Worm (Caenorhabditis elegans) whole organism, L2 larva: ENCODE results near the gene R05G9.3.

ENCODE experiments used
- C34F6.9 ChIP-seq: fragments of 150-350 bp; optimal IDR thresholded peaks from 2 replicates; lab custom pipeline; 2014; ENCODE audit warnings: missing biosample characterization, missing genetic modification characterization
- F13H6.1 ChIP-seq: sonication (generic microtip); optimal IDR thresholded peaks from 2 replicates; lab custom pipeline; 2016; ENCODE audit warnings: missing genetic modification characterization, missing compliant biosample characterization
- R02D3.7 ChIP-seq: fragments of 150-350 bp; optimal IDR thresholded peaks from 2 replicates; lab custom pipeline; 2014; ENCODE audit warnings: missing biosample characterization, missing genetic modification characterization
- Y55F3AM.14 ChIP-seq: fragments of 200-800 bp; sonication (Bioruptor generic); optimal IDR thresholded peaks from 2 replicates; lab custom pipeline; 2018; ENCODE audit warnings: mild to moderate bottlenecking, missing genetic modification characterization, missing compliant biosample characterization
- ZK546.5 ChIP-seq: sonication (generic microtip); optimal IDR thresholded peaks from 2 replicates; lab custom pipeline; 2017; ENCODE audit warnings: missing biosample characterization, missing genetic modification characterization
- alr-1 ChIP-seq: fragments of 150-350 bp; optimal IDR thresholded peaks from 2 replicates; lab custom pipeline; 2014; ENCODE audit warnings: missing biosample characterization, missing genetic modification characterization
- aly-2 ChIP-seq: fragments of 150-350 bp; optimal IDR thresholded peaks from 2 replicates; lab custom pipeline; 2014; ENCODE audit warnings: missing biosample characterization, missing genetic modification characterization
- ama-1 ChIP-seq: fragments of 150-350 bp; optimal IDR thresholded peaks from 2 replicates; lab custom pipeline; 2018; ENCODE audit warnings: inconsistent platforms
- blmp-1 ChIP-seq: sonication (generic microtip); optimal IDR thresholded peaks from 2 replicates; lab custom pipeline; 2017; ENCODE audit warnings: missing genetic modification characterization, mild to moderate bottlenecking, missing compliant biosample characterization, antibody characterized with exemption, moderate library complexity; ENCODE audit not compliant: insufficient read depth
- ceh-16 ChIP-seq: fragments of 150-350 bp; optimal IDR thresholded peaks from 2 replicates; lab custom pipeline; 2014; ENCODE audit warnings: missing biosample characterization, missing genetic modification characterization
- ceh-82 ChIP-seq: fragments of 150-350 bp; optimal IDR thresholded peaks from 2 replicates; lab custom pipeline; 2014; ENCODE audit warnings: missing biosample characterization, missing genetic modification characterization
- crh-2 ChIP-seq: sonication (generic microtip); optimal IDR thresholded peaks from 2 replicates; lab custom pipeline; 2017; ENCODE audit warnings: missing biosample characterization, missing genetic modification characterization
- dmd-4 ChIP-seq: sonication (generic microtip); optimal IDR thresholded peaks from 2 replicates; lab custom pipeline; 2017; ENCODE audit warnings: missing biosample characterization, missing genetic modification characterization
- egl-27 ChIP-seq: sonication (generic microtip); optimal IDR thresholded peaks from 3 replicates; lab custom pipeline; 2017; ENCODE audit warnings: missing biosample characterization, missing genetic modification reagents, missing genetic modification characterization
- elt-1 ChIP-seq: fragments of 150-350 bp; optimal IDR thresholded peaks from 2 replicates; lab custom pipeline; 2014; ENCODE audit warnings: missing biosample characterization, missing genetic modification characterization
- elt-3 ChIP-seq: sonication (generic microtip); optimal IDR thresholded peaks from 2 replicates; lab custom pipeline; 2017; ENCODE audit warnings: missing biosample characterization, missing genetic modification characterization
- fos-1 ChIP-seq: fragments of 150-350 bp; optimal IDR thresholded peaks from 2 replicates; lab custom pipeline; 2014; ENCODE audit warnings: missing biosample characterization, missing genetic modification characterization
- gmeb-1 ChIP-seq: fragments of 150-350 bp; optimal IDR thresholded peaks from 2 replicates; lab custom pipeline; 2014; ENCODE audit warnings: missing biosample characterization, missing genetic modification characterization
- lin-11 ChIP-seq: fragments of 150-350 bp; sonication (generic microtip); optimal IDR thresholded peaks from 2 replicates; lab custom pipeline; 2014; ENCODE audit warnings: missing biosample characterization, missing genetic modification characterization, inconsistent platforms, mixed read lengths
- lin-13 ChIP-seq: fragments of 150-350 bp; optimal IDR thresholded peaks from 2 replicates; lab custom pipeline; 2014; ENCODE audit warnings: missing biosample characterization, missing genetic modification reagents, missing genetic modification characterization
- lin-39 ChIP-seq: fragments of 150-350 bp; optimal IDR thresholded peaks from 2 replicates; lab custom pipeline; 2014; ENCODE audit warnings: missing biosample characterization, missing genetic modification reagents, missing genetic modification characterization
- lsy-2 ChIP-seq, 2 experiments: fragments of 150-350 bp in 1 of 2; sonication (generic microtip) in 1 of 2; optimal IDR thresholded peaks; 2 replicates each; lab custom pipeline; 2014 to 2017; ENCODE audit warnings: missing biosample characterization in 2 of 2, missing genetic modification characterization in 2 of 2
- mab-5 ChIP-seq: fragments of 150-350 bp; optimal IDR thresholded peaks from 2 replicates; lab custom pipeline; 2014; ENCODE audit warnings: missing biosample characterization, missing genetic modification characterization
- mbf-1 ChIP-seq: sonication (generic microtip); optimal IDR thresholded peaks from 2 replicates; lab custom pipeline; 2017; ENCODE audit warnings: missing biosample characterization, missing genetic modification characterization
- mdl-1 ChIP-seq, 2 experiments: fragments of 150-350 bp in 1 of 2; sonication (generic microtip) in 1 of 2; optimal IDR thresholded peaks; 2 replicates each; lab custom pipeline; 2017; ENCODE audit warnings: missing biosample characterization in 2 of 2, missing genetic modification characterization in 2 of 2
- nhr-10 ChIP-seq: sonication (generic microtip); optimal IDR thresholded peaks from 2 replicates; lab custom pipeline; 2017; ENCODE audit warnings: missing biosample characterization, missing genetic modification characterization
- nhr-11 ChIP-seq: fragments of 150-350 bp; optimal IDR thresholded peaks from 2 replicates; lab custom pipeline; 2014; ENCODE audit warnings: missing biosample characterization, missing genetic modification characterization
- nhr-12 ChIP-seq: fragments of 150-350 bp; optimal IDR thresholded peaks from 2 replicates; lab custom pipeline; 2014; ENCODE audit warnings: missing biosample characterization, missing genetic modification characterization
- nhr-129 ChIP-seq: fragments of 150-350 bp; optimal IDR thresholded peaks from 2 replicates; lab custom pipeline; 2014; ENCODE audit warnings: missing biosample characterization, missing genetic modification characterization
- nhr-21 ChIP-seq: fragments of 150-350 bp; optimal IDR thresholded peaks from 2 replicates; lab custom pipeline; 2014; ENCODE audit warnings: missing biosample characterization, missing genetic modification characterization
- nhr-23 ChIP-seq: fragments of 150-350 bp; optimal IDR thresholded peaks from 2 replicates; lab custom pipeline; 2014; ENCODE audit warnings: missing biosample characterization, missing genetic modification reagents, missing genetic modification characterization
- nhr-237 ChIP-seq: fragments of 150-350 bp; optimal IDR thresholded peaks from 2 replicates; lab custom pipeline; 2014; ENCODE audit warnings: missing biosample characterization, missing genetic modification characterization
- nhr-25 ChIP-seq: fragments of 150-350 bp; sonication (generic microtip); optimal IDR thresholded peaks from 3 replicates; lab custom pipeline; 2014; ENCODE audit warnings: missing biosample characterization, missing genetic modification characterization
- nhr-6 ChIP-seq: fragments of 150-350 bp; optimal IDR thresholded peaks from 2 replicates; lab custom pipeline; 2014; ENCODE audit warnings: missing biosample characterization, missing genetic modification characterization
- nhr-77 ChIP-seq: fragments of 150-350 bp; optimal IDR thresholded peaks from 2 replicates; lab custom pipeline; 2014; ENCODE audit warnings: missing biosample characterization, missing genetic modification characterization
- peb-1 ChIP-seq: fragments of 150-350 bp; optimal IDR thresholded peaks from 2 replicates; lab custom pipeline; 2014; ENCODE audit warnings: missing biosample characterization, missing genetic modification characterization
- sem-4 ChIP-seq: fragments of 150-350 bp; optimal IDR thresholded peaks from 2 replicates; lab custom pipeline; 2014; ENCODE audit warnings: missing biosample characterization, missing genetic modification reagents, missing genetic modification characterization
- skn-1 ChIP-seq: sonication (generic microtip); optimal IDR thresholded peaks from 2 replicates; lab custom pipeline; 2017; ENCODE audit warnings: missing biosample characterization, missing genetic modification characterization
- sma-3 ChIP-seq: sonication (generic microtip); optimal IDR thresholded peaks from 2 replicates; lab custom pipeline; 2016; ENCODE audit warnings: missing genetic modification reagents, missing genetic modification characterization, missing compliant biosample characterization
- sma-9 ChIP-seq, 2 experiments: fragments of 150-350 bp in 1 of 2; sonication (generic microtip) in 1 of 2; optimal IDR thresholded peaks; 2 replicates each; lab custom pipeline; 2014 to 2016; ENCODE audit warnings: missing genetic modification characterization in 2 of 2, mild to moderate bottlenecking in 1 of 2, missing biosample characterization in 1 of 2, missing compliant biosample characterization in 1 of 2, missing genetic modification reagents in 1 of 2, moderate library complexity in 1 of 2
- snpc-4 ChIP-seq: fragments of 150-350 bp; optimal IDR thresholded peaks from 2 replicates; lab custom pipeline; 2014; ENCODE audit warnings: missing biosample characterization, missing genetic modification characterization
- unc-39 ChIP-seq: fragments of 150-350 bp; optimal IDR thresholded peaks from 2 replicates; lab custom pipeline; 2014; ENCODE audit warnings: missing biosample characterization, missing genetic modification characterization
- unc-55 ChIP-seq: fragments of 150-350 bp; sonication (generic microtip); optimal IDR thresholded peaks from 3 replicates; lab custom pipeline; 2014; ENCODE audit warnings: missing biosample characterization, missing genetic modification reagents, missing genetic modification characterization
- unc-62 ChIP-seq: fragments of 150-350 bp; optimal IDR thresholded peaks from 2 replicates; lab custom pipeline; 2014; ENCODE audit warnings: missing biosample characterization, missing genetic modification reagents, missing genetic modification characterization
- zag-1 ChIP-seq: fragments of 150-350 bp; optimal IDR thresholded peaks from 2 replicates; lab custom pipeline; 2014; ENCODE audit warnings: missing biosample characterization, missing genetic modification characterization
- ztf-1 ChIP-seq: fragments of 200-800 bp; sonication (Bioruptor generic); conservative IDR thresholded peaks from 2 replicates; pipeline ENCODE4 v1.3.6; 2022; ENCODE audit warnings: missing genetic modification characterization, missing compliant biosample characterization
- ztf-11 ChIP-seq: sonication (generic microtip); optimal IDR thresholded peaks from 2 replicates; lab custom pipeline; 2017; ENCODE audit warnings: missing biosample characterization, missing genetic modification characterization
- ztf-4 ChIP-seq: fragments of 150-350 bp; optimal IDR thresholded peaks from 2 replicates; lab custom pipeline; 2014; ENCODE audit warnings: missing biosample characterization, missing genetic modification characterization

R05G9.3 gene

DNA sequence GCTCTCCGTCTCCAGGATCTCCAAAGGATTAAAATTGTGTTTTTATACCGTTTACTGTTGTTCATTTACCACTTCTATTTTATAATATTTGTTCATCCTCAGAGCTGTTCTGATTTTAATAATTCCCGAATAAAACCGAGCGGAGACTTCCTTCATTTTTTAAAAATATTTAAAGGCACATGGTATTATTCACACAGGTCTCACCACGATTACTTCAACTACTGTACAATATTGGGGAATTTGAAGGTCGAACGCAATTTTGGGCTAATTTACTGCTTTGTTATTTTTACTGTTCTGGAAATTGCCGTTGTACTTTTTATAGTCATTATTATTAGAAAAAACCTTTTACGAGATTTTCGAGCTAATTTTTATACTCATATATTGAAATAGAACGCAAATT, 10.1 kb downstream of the R05G9.3 start:
- TF ChIP-seq C34F6.9 (no peak), F13H6.1 (tag; lab: Kevin White, UChicago) (no peak), nhr-21 (tag; lab: Kevin White, UChicago) (no peak), Y55F3AM.14 (GFP tag; lab: Kevin White, UChicago) (no peak), ama-1 (lab: Kevin White, UChicago) (no peak), unc-55 (GFP tag; lab: Kevin White, UChicago) (no peak)

DNA sequence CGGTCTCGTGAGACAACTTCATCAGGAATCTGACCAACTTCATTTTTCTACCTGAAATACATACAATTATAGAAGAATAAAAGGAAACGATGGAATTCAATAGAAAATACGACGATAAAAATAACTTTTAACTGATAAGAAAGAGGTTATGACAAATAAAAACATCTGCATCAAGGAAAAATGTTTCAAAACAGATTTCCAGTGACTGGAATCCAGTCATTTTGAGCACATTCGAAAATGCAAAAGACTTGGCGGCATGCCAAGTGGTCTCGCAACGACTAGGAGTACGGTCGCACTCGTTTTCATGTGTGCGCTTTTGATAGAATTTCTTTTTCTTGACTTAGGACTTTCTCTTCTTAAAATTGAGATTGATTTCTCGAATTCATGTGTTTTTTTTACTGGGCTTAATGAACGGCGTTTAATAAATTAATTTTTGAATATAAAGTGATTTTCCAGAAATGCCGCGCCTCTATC, 11.6 kb downstream of the R05G9.3 start, which contains the start of the genes snr-3 and rsp-5:
Gene snr-3, minus strand, starts transcription at position 51 of the 474 bp plus-strand sequence.
Gene rsp-5, plus strand, starts transcription at position 455 of the 474 bp plus-strand sequence.
- TF ChIP-seq nhr-6 (tag; lab: Kevin White, UChicago) (peak; percentile 35), nhr-237 (no peak), ceh-82 (no peak), mdl-1 (tag; optimal IDR thresholded peaks at IDR 0.05; lab: Kevin White, UChicago) (peak in 1 of 2 experiments; percentile 31), sma-9 (GFP tag; optimal IDR thresholded peaks at IDR 0.05; lab: Kevin White, UChicago) (peak; percentile 78), sma-9 (tag; optimal IDR thresholded peaks at IDR 0.05; lab: Kevin White, UChicago) (no peak), ztf-1 (GFP tag; lab: Robert Waterston, UW) (no peak), egl-27 (tag; lab: Kevin White, UChicago) (no peak), nhr-11 (tag; lab: Kevin White, UChicago) (no peak), gmeb-1 (tag; lab: Kevin White, UChicago) (peak; percentile 79), snpc-4 (tag; lab: Kevin White, UChicago) (peak; percentile 75), zag-1 (tag; lab: Kevin White, UChicago) (no peak), unc-39 (no peak), sma-3 (GFP tag; lab: Kevin White, UChicago) (peak; percentile 72), ceh-16 (tag; lab: Kevin White, UChicago) (no peak), ZK546.5 (tag; lab: Kevin White, UChicago) (peak; percentile 62), sem-4 (tag; lab: Kevin White, UChicago) (peak; percentile 48), ztf-11 (tag; lab: Kevin White, UChicago) (no peak), Y55F3AM.14 (GFP tag; lab: Kevin White, UChicago) (no peak), lin-11 (tag; lab: Kevin White, UChicago) (peak; percentile 50), crh-2 (tag; lab: Kevin White, UChicago) (peak; percentile 72), nhr-12 (tag; lab: Kevin White, UChicago) (no peak), dmd-4 (tag; lab: Kevin White, UChicago) (no peak), ama-1 (lab: Kevin White, UChicago) (peak; percentile 40), C34F6.9 (peak; percentile 91), elt-1 (tag; lab: Kevin White, UChicago) (no peak), nhr-10 (no peak), blmp-1 (peak; percentile 10), mab-5 (tag; lab: Kevin White, UChicago) (peak; percentile 7), ztf-4 (no peak), lin-13 (GFP tag; lab: Kevin White, UChicago) (peak; percentile 79), aly-2 (tag; lab: Kevin White, UChicago) (no peak), mbf-1 (tag; lab: Kevin White, UChicago) (no peak), lin-39 (no peak), F13H6.1 (tag; lab: Kevin White, UChicago) (peak; percentile 53), R02D3.7 (tag; lab: Kevin White, UChicago) (no peak), nhr-129 (tag; lab: Kevin White, UChicago) (peak; percentile 82), nhr-23 (no peak), unc-55 (GFP tag; lab: Kevin White, UChicago) (peak; percentile 87), peb-1 (no peak), alr-1 (no peak), nhr-77 (tag; lab: Kevin White, UChicago) (no peak), nhr-25 (tag; lab: Kevin White, UChicago) (peak; percentile 60), elt-3 (no peak), nhr-21 (tag; lab: Kevin White, UChicago) (peak; percentile 64), fos-1 (tag; lab: Kevin White, UChicago) (peak; percentile 71), lsy-2 (tag; optimal IDR thresholded peaks at IDR 0.05; lab: Kevin White, UChicago) (peak; percentile 96 to 99), skn-1 (tag; lab: Kevin White, UChicago) (no peak), unc-62 (GFP tag; lab: Kevin White, UChicago) (no peak)
- TF ChIP-seq, all 48 proteins: peak for 22
